Worm (Caenorhabditis elegans) whole organism, L1 larva: Measurements from ENCODE around the gene R144.6.

Experiments used
- egl-27 ChIP-seq, 2 experiments: fragments of 150-350 bp in 1 of 2; sonication (generic microtip); optimal IDR thresholded peaks; 3 replicates each; lab custom pipeline; 2017 to 2018; ENCODE audit warnings: missing biosample characterization in 2 of 2, missing genetic modification characterization in 2 of 2, missing genetic modification reagents in 2 of 2
- nhr-77 ChIP-seq: fragments of 150-350 bp; optimal IDR thresholded peaks from 2 replicates; lab custom pipeline; 2014; ENCODE audit warnings: missing biosample characterization, missing genetic modification characterization
- sox-4 ChIP-seq: sonication (generic microtip); optimal IDR thresholded peaks from 2 replicates; lab custom pipeline; 2016; ENCODE audit warnings: missing genetic modification characterization, missing compliant biosample characterization

- TF ChIP-seq nhr-77 (no peak), sox-4 (tag; lab: Kevin White, UChicago) (no peak), egl-27 (tag; optimal IDR thresholded peaks at IDR 0.05; lab: Kevin White, UChicago) (no peak)
Measured at ce11 chrIII:4961281-4961680, 43.2 kb downstream of the R144.6 start.
